Fruit fly (Drosophila melanogaster) whole organism, wandering third instar larva: ENCODE measurements around the gene Syx5.

Experiments
- Abd-B ChIP-seq: fragments of >200 bp; optimal IDR thresholded peaks from 2 replicates; lab custom pipeline; 2017; ENCODE audit warnings: missing biosample characterization, missing genetic modification characterization
- CG32264 ChIP-seq: fragments of 200-800 bp; sonication (Bioruptor generic); optimal IDR thresholded peaks from 2 replicates; lab custom pipeline; 2016; ENCODE audit warnings: missing biosample characterization, missing genetic modification characterization
- Hnf4 ChIP-seq: fragments of 200-800 bp; sonication (Bioruptor generic); optimal IDR thresholded peaks from 2 replicates; lab custom pipeline; 2016; ENCODE audit warnings: missing biosample characterization, mild to moderate bottlenecking, missing genetic modification characterization
- N ChIP-seq: fragments of >200 bp; optimal IDR thresholded peaks from 2 replicates; lab custom pipeline; 2018; ENCODE audit warnings: missing biosample characterization, missing external identifiers, missing genetic modification characterization
- dmrt93B ChIP-seq: fragments of 200-800 bp; sonication (Bioruptor generic); optimal IDR thresholded peaks from 2 replicates; lab custom pipeline; 2018; ENCODE audit warnings: missing biosample characterization, mild to moderate bottlenecking, missing genetic modification characterization
- ey ChIP-seq: fragments of 200-800 bp; sonication (Bioruptor generic); optimal IDR thresholded peaks from 2 replicates; lab custom pipeline; 2016; ENCODE audit warnings: missing biosample characterization, missing genetic modification characterization
- foxo ChIP-seq, 2 experiments: fragments of 200-800 bp; sonication (Bioruptor generic); optimal IDR thresholded peaks; 2 replicates in 1 of 2; 3 replicates in 1 of 2; lab custom pipeline; 2016 to 2017; ENCODE audit warnings: missing biosample characterization in 2 of 2, missing genetic modification characterization in 2 of 2
- h ChIP-seq: fragments of 200-800 bp; sonication (Bioruptor generic); optimal IDR thresholded peaks from 3 replicates; lab custom pipeline; 2016; ENCODE audit warnings: missing biosample characterization, mild to moderate bottlenecking, missing genetic modification characterization
- lola ChIP-seq: fragments of >200 bp; optimal IDR thresholded peaks from 2 replicates; lab custom pipeline; 2017; ENCODE audit warnings: missing biosample characterization, missing genetic modification characterization
- pan ChIP-seq: fragments of >200 bp; optimal IDR thresholded peaks from 2 replicates; lab custom pipeline; 2017
- psq ChIP-seq: fragments of 200-800 bp; sonication (Bioruptor generic); optimal IDR thresholded peaks from 3 replicates; lab custom pipeline; 2017; ENCODE audit warnings: missing biosample characterization, mild to moderate bottlenecking, missing genetic modification characterization, moderate library complexity
- sv ChIP-seq: fragments of 200-800 bp; sonication (Bioruptor generic); optimal IDR thresholded peaks from 3 replicates; lab custom pipeline; 2016; ENCODE audit warnings: missing biosample characterization, missing genetic modification characterization
- tai ChIP-seq: sonication (Bioruptor generic); optimal IDR thresholded peaks from 2 replicates; lab custom pipeline; 2016; ENCODE audit warnings: missing biosample characterization, missing genetic modification characterization
- usp ChIP-seq: fragments of >200 bp; optimal IDR thresholded peaks from 2 replicates; lab custom pipeline; 2017; ENCODE audit warnings: missing biosample characterization, missing genetic modification characterization

dm6 chr2L:16329625-16330024 is 22.5 kb downstream of the Syx5 start, which contains the start of gene CG4440:
- TF ChIP-seq foxo (GFP tag; optimal IDR thresholded peaks at IDR 0.05; lab: Kevin White, UChicago) (no peak), pan (lab: Kevin White, UChicago) (no peak), psq (GFP tag; lab: Kevin White, UChicago) (no peak), Abd-B (GFP tag; lab: Kevin White, UChicago) (no peak), sv (GFP tag; lab: Kevin White, UChicago) (no peak), dmrt93B (no peak), Hnf4 (GFP tag; lab: Kevin White, UChicago) (no peak), tai (GFP tag; lab: Kevin White, UChicago) (no peak), ey (GFP tag; lab: Kevin White, UChicago) (no peak), lola (GFP tag; lab: Kevin White, UChicago) (no peak), h (GFP tag; lab: Kevin White, UChicago) (no peak), CG32264 (GFP tag; lab: Kevin White, UChicago) (no peak), usp (GFP tag; lab: Kevin White, UChicago) (no peak), N (GFP tag; lab: Kevin White, UChicago) (no peak)
